Fruit fly (Drosophila melanogaster) whole organism, embryonic: ENCODE results near the gene Nep2.

Source experiments
- Awh ChIP-seq: fragments of 200-800 bp; sonication (Bioruptor generic); IDR thresholded peaks from 2 replicates; pipeline ENCODE4, ENCODE4 v1.3.6; 2022; ENCODE audit warnings: missing biosample characterization, missing genetic modification characterization
- BEAF-32 ChIP-seq: fragments of 200-800 bp; sonication (Bioruptor generic); optimal IDR thresholded peaks from 3 replicates; lab custom pipeline; 2017; ENCODE audit warnings: missing biosample characterization, missing genetic modification characterization, mild to moderate bottlenecking, moderate library complexity, missing genetic modification reagents
- CG11398 ChIP-seq: fragments of 200-800 bp; sonication (Bioruptor generic); optimal IDR thresholded peaks from 2 replicates; lab custom pipeline; 2016; ENCODE audit warnings: missing biosample characterization, missing genetic modification characterization
- CG11695 ChIP-seq: fragments of 200-800 bp; sonication (Bioruptor generic); IDR thresholded peaks from 3 replicates; pipeline ENCODE4 v1.3.6; 2022; ENCODE audit warnings: missing biosample characterization, missing genetic modification characterization
- CG11723 ChIP-seq: fragments of 200-800 bp; sonication (Bioruptor generic); optimal IDR thresholded peaks from 2 replicates; lab custom pipeline; 2017; ENCODE audit warnings: missing biosample characterization, mild to moderate bottlenecking, missing genetic modification characterization
- CG1233 ChIP-seq: fragments of 200-800 bp; sonication (Bioruptor generic); optimal IDR thresholded peaks from 4 replicates; lab custom pipeline; 2018; ENCODE audit warnings: missing biosample characterization, mild to moderate bottlenecking, missing genetic modification characterization
- CG12391 ChIP-seq: fragments of 200-800 bp; sonication (Bioruptor generic); optimal IDR thresholded peaks from 3 replicates; lab custom pipeline; 2018; ENCODE audit warnings: missing biosample characterization, mild to moderate bottlenecking, missing genetic modification characterization, moderate library complexity
- CG13624 ChIP-seq: fragments of 200-800 bp; sonication (Bioruptor generic); optimal IDR thresholded peaks from 2 replicates; lab custom pipeline; 2016; ENCODE audit warnings: missing biosample characterization, missing genetic modification characterization
- CG17361 ChIP-seq: fragments of 200-800 bp; sonication (Bioruptor generic); IDR thresholded peaks from 3 replicates; pipeline ENCODE4 v1.3.6; 2022; ENCODE audit warnings: missing biosample characterization, missing genetic modification characterization
- CG18599 ChIP-seq: fragments of 200-800 bp; sonication (Bioruptor generic); optimal IDR thresholded peaks from 3 replicates; lab custom pipeline; 2017; ENCODE audit warnings: missing biosample characterization, missing genetic modification characterization, mild to moderate bottlenecking, moderate library complexity, missing genetic modification reagents
- CG30403 ChIP-seq: fragments of 200-800 bp; sonication (Bioruptor generic); optimal IDR thresholded peaks from 3 replicates; lab custom pipeline; 2016; ENCODE audit warnings: missing biosample characterization, missing genetic modification characterization
- CG33213 ChIP-seq: fragments of 200-800 bp; sonication (Bioruptor generic); optimal IDR thresholded peaks from 3 replicates; lab custom pipeline; 2016; ENCODE audit warnings: missing biosample characterization, missing genetic modification characterization
- CG34224 ChIP-seq: fragments of 200-800 bp; sonication (Bioruptor generic); IDR thresholded peaks from 3 replicates; pipeline ENCODE4 v1.3.6; 2022; ENCODE audit warnings: missing biosample characterization, missing genetic modification characterization; ENCODE audit not compliant: partially characterized antibody
- CG4424 ChIP-seq: fragments of 200-800 bp; sonication (Bioruptor generic); optimal IDR thresholded peaks from 3 replicates; lab custom pipeline; 2016; ENCODE audit warnings: missing biosample characterization, missing genetic modification characterization
- CG7372 ChIP-seq: fragments of 200-800 bp; sonication (Bioruptor generic); IDR thresholded peaks from 2 replicates; pipeline ENCODE4 v1.3.6; 2022; ENCODE audit warnings: missing biosample characterization, missing genetic modification characterization
- CG7987 ChIP-seq: fragments of 200-800 bp; sonication (Bioruptor generic); optimal IDR thresholded peaks from 2 replicates; lab custom pipeline; 2018; ENCODE audit warnings: missing biosample characterization, mild to moderate bottlenecking, missing genetic modification characterization, moderate library complexity
- CG8089 ChIP-seq: fragments of 200-800 bp; sonication (Bioruptor generic); optimal IDR thresholded peaks from 3 replicates; lab custom pipeline; 2016; ENCODE audit warnings: missing biosample characterization, missing genetic modification characterization
- CG9437 ChIP-seq: fragments of 200-800 bp; sonication (Bioruptor generic); optimal IDR thresholded peaks from 2 replicates; lab custom pipeline; 2018; ENCODE audit warnings: missing biosample characterization, mild to moderate bottlenecking, missing genetic modification characterization
- CG9609 ChIP-seq: fragments of 200-800 bp; sonication (Bioruptor generic); optimal IDR thresholded peaks from 3 replicates; lab custom pipeline; 2016; ENCODE audit warnings: missing biosample characterization, missing genetic modification characterization
- CG9932 ChIP-seq: fragments of 200-800 bp; sonication (Bioruptor generic); IDR thresholded peaks from 2 replicates; pipeline ENCODE4 v1.3.6; 2022; ENCODE audit warnings: missing biosample characterization, missing genetic modification characterization
- D19A ChIP-seq: fragments of 200-800 bp; optimal IDR thresholded peaks from 3 replicates; lab custom pipeline; 2019; ENCODE audit warnings: missing biosample characterization, mild to moderate bottlenecking, missing genetic modification characterization, moderate library complexity
- Dip2 ChIP-seq: fragments of 200-800 bp; sonication (Bioruptor generic); IDR thresholded peaks from 2 replicates; pipeline ENCODE4 v1.3.6; 2022; ENCODE audit warnings: missing biosample characterization, missing genetic modification characterization
- HLH3B ChIP-seq: fragments of 200-800 bp; sonication (Bioruptor generic); IDR thresholded peaks from 2 replicates; pipeline ENCODE4 v1.3.6; 2022; ENCODE audit warnings: missing biosample characterization, missing genetic modification characterization
- Hr78 ChIP-seq, 2 experiments: fragments of 200-800 bp in 1 of 2; fragments of >200 bp in 1 of 2; sonication (Bioruptor generic) in 1 of 2; optimal IDR thresholded peaks; 2 replicates each; lab custom pipeline; 2017 to 2019; ENCODE audit warnings: missing biosample characterization in 2 of 2, missing genetic modification characterization in 2 of 2, mild to moderate bottlenecking in 1 of 2, moderate library complexity in 1 of 2
- Lhr ChIP-seq: fragments of 200-800 bp; sonication (Bioruptor generic); optimal IDR thresholded peaks from 3 replicates; lab custom pipeline; 2017; ENCODE audit warnings: mild to moderate bottlenecking, missing biosample characterization, missing genetic modification reagents, missing genetic modification characterization
- MESR4 ChIP-seq: fragments of 200-800 bp; sonication (Bioruptor generic); optimal IDR thresholded peaks from 2 replicates; lab custom pipeline; 2018; ENCODE audit warnings: missing biosample characterization, mild to moderate bottlenecking, missing genetic modification characterization, moderate library complexity
- Ravus ChIP-seq: fragments of 200-800 bp; sonication (Bioruptor generic); IDR thresholded peaks from 2 replicates; pipeline ENCODE4 v1.3.6; 2022; ENCODE audit warnings: missing biosample characterization, missing genetic modification characterization
- Sox100B ChIP-seq: fragments of 200-800 bp; sonication (Bioruptor generic); optimal IDR thresholded peaks from 3 replicates; lab custom pipeline; 2018; ENCODE audit warnings: missing biosample characterization, mild to moderate bottlenecking, missing genetic modification characterization
- ac ChIP-seq: fragments of 200-800 bp; sonication (Bioruptor generic); optimal IDR thresholded peaks from 3 replicates; lab custom pipeline; 2017; ENCODE audit warnings: missing biosample characterization, mild to moderate bottlenecking, missing genetic modification characterization
- al ChIP-seq: fragments of 200-800 bp; sonication (Bioruptor generic); IDR thresholded peaks from 2 replicates; pipeline ENCODE4 v1.3.6; 2022; ENCODE audit warnings: missing biosample characterization, missing genetic modification characterization
- az2 ChIP-seq: fragments of 200-800 bp; sonication (Bioruptor generic); optimal IDR thresholded peaks from 3 replicates; lab custom pipeline; 2016; ENCODE audit warnings: missing biosample characterization, missing genetic modification characterization
- bsh ChIP-seq, 2 experiments: fragments of 200-800 bp; sonication (Bioruptor generic); optimal IDR thresholded peaks; 2 replicates each; lab custom pipeline; 2017 to 2018; ENCODE audit warnings: mild to moderate bottlenecking in 2 of 2, missing biosample characterization in 2 of 2, missing genetic modification characterization in 2 of 2, moderate library complexity in 1 of 2
- chif ChIP-seq, 2 experiments: fragments of 200-800 bp; sonication (Bioruptor generic); optimal IDR thresholded peaks; 3 replicates each; lab custom pipeline; 2016; ENCODE audit warnings: missing biosample characterization in 2 of 2, missing genetic modification characterization in 2 of 2
- dmrt11E ChIP-seq: fragments of 200-800 bp; sonication (Bioruptor generic); optimal IDR thresholded peaks from 3 replicates; lab custom pipeline; 2018; ENCODE audit warnings: missing biosample characterization, mild to moderate bottlenecking, missing genetic modification characterization, moderate library complexity
- dmrt99B ChIP-seq: fragments of 200-800 bp; sonication (Bioruptor generic); optimal IDR thresholded peaks from 2 replicates; lab custom pipeline; 2018; ENCODE audit warnings: missing biosample characterization, mild to moderate bottlenecking, missing genetic modification characterization, moderate library complexity
- dysf ChIP-seq: fragments of 200-800 bp; sonication (Bioruptor generic); IDR thresholded peaks from 3 replicates; pipeline ENCODE4 v1.3.6; 2022; ENCODE audit warnings: missing biosample characterization, missing genetic modification characterization
- ewg ChIP-seq: fragments of 200-800 bp; sonication (Bioruptor generic); optimal IDR thresholded peaks from 3 replicates; lab custom pipeline; 2017; ENCODE audit warnings: mild to moderate bottlenecking, missing biosample characterization, missing genetic modification reagents, missing genetic modification characterization
- fd64A ChIP-seq: fragments of 200-800 bp; sonication (Bioruptor generic); optimal IDR thresholded peaks from 3 replicates; lab custom pipeline; 2018; ENCODE audit warnings: missing biosample characterization, mild to moderate bottlenecking, missing genetic modification characterization
- fru ChIP-seq: fragments of >200 bp; optimal IDR thresholded peaks from 2 replicates; lab custom pipeline; 2017
- gem ChIP-seq: fragments of 200-800 bp; sonication (Bioruptor generic); optimal IDR thresholded peaks from 2 replicates; lab custom pipeline; 2019; ENCODE audit warnings: missing biosample characterization, mild to moderate bottlenecking, missing genetic modification characterization, moderate library complexity
- gsb ChIP-seq: fragments of 200-800 bp; sonication (Bioruptor generic); IDR thresholded peaks from 2 replicates; pipeline ENCODE4 v1.3.6; 2022; ENCODE audit warnings: missing biosample characterization, missing genetic modification characterization
- kah ChIP-seq: fragments of 200-800 bp; sonication (Bioruptor generic); optimal IDR thresholded peaks from 2 replicates; lab custom pipeline; 2018; ENCODE audit warnings: missing biosample characterization, mild to moderate bottlenecking, missing genetic modification characterization
- oc ChIP-seq: fragments of 200-800 bp; sonication (Bioruptor generic); optimal IDR thresholded peaks from 2 replicates; lab custom pipeline; 2018; ENCODE audit warnings: missing biosample characterization, mild to moderate bottlenecking, missing genetic modification characterization, moderate library complexity
- pzg ChIP-seq: fragments of 200-800 bp; sonication (Bioruptor generic); optimal IDR thresholded peaks from 3 replicates; lab custom pipeline; 2018; ENCODE audit warnings: missing biosample characterization, mild to moderate bottlenecking, missing genetic modification characterization, moderate library complexity
- sim ChIP-seq: fragments of 200-800 bp; sonication (Bioruptor generic); IDR thresholded peaks from 2 replicates; pipeline ENCODE4 v1.3.6; 2022; ENCODE audit warnings: missing biosample characterization, missing genetic modification characterization
- tio ChIP-seq: fragments of 200-800 bp; sonication (Bioruptor generic); optimal IDR thresholded peaks from 2 replicates; lab custom pipeline; 2017; ENCODE audit warnings: missing biosample characterization, missing genetic modification characterization, inconsistent platforms
- yki ChIP-seq: fragments of >200 bp; optimal IDR thresholded peaks from 3 replicates; lab custom pipeline; 2018
- zf30C ChIP-seq: fragments of 200-800 bp; sonication (Bioruptor generic); optimal IDR thresholded peaks from 3 replicates; lab custom pipeline; 2018; ENCODE audit warnings: missing biosample characterization, mild to moderate bottlenecking, missing genetic modification characterization
- zfh1 ChIP-seq: fragments of 200-800 bp; sonication (Bioruptor generic); IDR thresholded peaks from 3 replicates; pipeline ENCODE4 v1.3.6; 2022; ENCODE audit warnings: missing biosample characterization, missing genetic modification characterization

The Nep2 gene

dm6 chr3R:4738494-4739191 lies 7.0 kb upstream of the Nep2 start (continued):
- TF ChIP-seq kah (GFP tag; lab: Kevin White, UChicago): no peak
- TF ChIP-seq fru (lab: Kevin White, UChicago): no peak
- TF ChIP-seq yki: peak; percentile 78
- TF ChIP-seq CG33213 (GFP tag; lab: Kevin White, UChicago): no peak
- TF ChIP-seq az2: peak; percentile 10
- no peak for TF ChIP-seq al
- no peak for TF ChIP-seq Awh (GFP tag; lab: Robert Waterston, UW)
- TF ChIP-seq CG7372 (GFP tag; lab: Robert Waterston, UW): no peak
- TF ChIP-seq CG7987: no peak
- no peak for TF ChIP-seq CG13624 (GFP tag; lab: Kevin White, UChicago)
- TF ChIP-seq Hr78 (GFP tag; optimal IDR thresholded peaks at IDR 0.05; lab: Kevin White, UChicago): no peak
- no peak for TF ChIP-seq CG9609 (GFP tag; lab: Kevin White, UChicago)
- peak; percentile 22 for TF ChIP-seq dmrt99B
- TF ChIP-seq Sox100B (GFP tag; lab: Kevin White, UChicago): peak; percentile 8
- TF ChIP-seq CG34224 (GFP tag; lab: Robert Waterston, UW): no peak
- no peak for TF ChIP-seq BEAF-32 (GFP tag; lab: Kevin White, UChicago)
- TF ChIP-seq gem (tag; lab: Kevin White, UChicago): peak; percentile 36
- TF ChIP-seq oc (tag; lab: Kevin White, UChicago): no peak
- TF ChIP-seq bsh (GFP tag; optimal IDR thresholded peaks at IDR 0.05; lab: Kevin White, UChicago): peak in 1 of 2 experiments; percentile 10
- TF ChIP-seq ac (GFP tag; lab: Kevin White, UChicago): no peak
- TF ChIP-seq pzg (GFP tag; lab: Kevin White, UChicago): no peak
- no peak for TF ChIP-seq HLH3B (GFP tag; lab: Robert Waterston, UW)
- no peak for TF ChIP-seq CG12391
- no peak for TF ChIP-seq gsb (GFP tag; lab: Robert Waterston, UW)
- TF ChIP-seq CG9437 (GFP tag; lab: Kevin White, UChicago): peak; percentile 18
- TF ChIP-seq Ravus (GFP tag; lab: Robert Waterston, UW): no peak
- no peak for TF ChIP-seq MESR4
- TF ChIP-seq CG4424 (GFP tag; lab: Kevin White, UChicago): no peak
- TF ChIP-seq CG30403 (GFP tag; lab: Kevin White, UChicago): peak; percentile 12
- no peak for TF ChIP-seq Lhr (GFP tag; lab: Kevin White, UChicago)
- no peak for TF ChIP-seq CG11723
- TF ChIP-seq CG11398 (GFP tag; lab: Kevin White, UChicago): no peak
- no peak for TF ChIP-seq CG8089 (GFP tag; lab: Kevin White, UChicago)
- no peak for TF ChIP-seq sim (GFP tag; lab: Robert Waterston, UW)
- no peak for TF ChIP-seq CG11695 (GFP tag; lab: Robert Waterston, UW)
- peak; percentile 30 for TF ChIP-seq D19A (tag; lab: Kevin White, UChicago)
- TF ChIP-seq CG1233: no peak
- peak; percentile 20 for TF ChIP-seq dmrt11E (tag; lab: Kevin White, UChicago)
- TF ChIP-seq ewg (GFP tag; lab: Kevin White, UChicago): no peak
- no peak for TF ChIP-seq CG17361 (GFP tag; lab: Robert Waterston, UW)
- TF ChIP-seq dysf (GFP tag; lab: Robert Waterston, UW): no peak
- no peak for TF ChIP-seq CG9932 (GFP tag; lab: Robert Waterston, UW)
- no peak for TF ChIP-seq zfh1
- TF ChIP-seq fd64A: no peak
- TF ChIP-seq CG18599: no peak
- peak; percentile 35 for TF ChIP-seq zf30C (GFP tag; lab: Kevin White, UChicago)
- TF ChIP-seq tio (GFP tag; lab: Kevin White, UChicago): peak; percentile 7
- TF ChIP-seq Dip2: no peak
- no peak for TF ChIP-seq chif (GFP tag; optimal IDR thresholded peaks at IDR 0.05; lab: Kevin White, UChicago)
- TF ChIP-seq, all 482 proteins: peak for 36
